Worm (Caenorhabditis elegans) whole organism, L4 larva: ENCODE results near the gene K12D12.4.

Experiments used
- egl-43 ChIP-seq: fragments of 200-800 bp; sonication (Bioruptor generic); IDR thresholded peaks from 2 replicates; pipeline ENCODE4 v1.3.6; 2022; ENCODE audit warnings: missing genetic modification reagents, missing genetic modification characterization, missing compliant biosample characterization
- zag-1 ChIP-seq: fragments of 150-350 bp; optimal IDR thresholded peaks from 2 replicates; lab custom pipeline; 2014; ENCODE audit warnings: missing biosample characterization, missing genetic modification characterization
- zfp-2 ChIP-seq: sonication (generic microtip); optimal IDR thresholded peaks from 2 replicates; lab custom pipeline; 2016; ENCODE audit warnings: mild to moderate bottlenecking, missing genetic modification characterization, missing compliant biosample characterization

DNA sequence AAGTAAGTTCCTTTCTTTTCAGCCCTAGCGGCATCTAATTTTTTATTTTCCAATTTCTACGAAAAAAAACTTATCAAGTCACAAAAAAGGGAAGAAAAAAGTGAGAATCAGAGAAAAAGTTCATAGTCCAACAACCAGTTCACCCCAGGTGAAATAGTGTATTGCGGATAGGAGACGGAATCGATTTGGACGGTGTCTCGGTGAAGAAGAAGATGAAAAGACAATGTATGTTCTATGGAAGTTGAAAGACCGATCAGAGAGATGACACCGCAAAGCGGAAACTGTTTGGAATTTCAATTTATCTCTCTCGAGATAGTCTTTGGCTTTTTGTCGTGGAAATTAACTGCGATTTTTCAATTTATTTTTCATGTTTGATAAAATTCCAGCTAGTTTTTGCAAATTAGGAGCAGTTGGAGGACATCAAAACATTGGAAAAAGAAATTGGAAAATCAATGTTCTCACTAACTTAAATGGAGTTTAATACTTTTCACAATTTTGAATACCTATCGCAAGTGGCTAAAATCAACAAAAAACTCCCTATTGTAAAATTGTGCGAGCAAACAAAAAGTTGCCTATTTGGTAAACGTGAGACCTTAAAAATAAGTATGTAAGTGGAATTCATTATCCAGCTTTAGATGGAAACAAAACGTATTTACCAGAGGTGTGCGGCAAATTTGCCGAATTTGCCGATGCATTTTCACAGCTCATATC is 13.2 kb downstream of the K12D12.4 start:
- no peak for TF ChIP-seq egl-43
- no peak for TF ChIP-seq zfp-2 (tag; lab: Kevin White, UChicago)
- TF ChIP-seq zag-1, result no peak
